Worm (Caenorhabditis elegans): ENCODE data around the gene Y57G11C.14.

Gene Y57G11C.14

DNA sequence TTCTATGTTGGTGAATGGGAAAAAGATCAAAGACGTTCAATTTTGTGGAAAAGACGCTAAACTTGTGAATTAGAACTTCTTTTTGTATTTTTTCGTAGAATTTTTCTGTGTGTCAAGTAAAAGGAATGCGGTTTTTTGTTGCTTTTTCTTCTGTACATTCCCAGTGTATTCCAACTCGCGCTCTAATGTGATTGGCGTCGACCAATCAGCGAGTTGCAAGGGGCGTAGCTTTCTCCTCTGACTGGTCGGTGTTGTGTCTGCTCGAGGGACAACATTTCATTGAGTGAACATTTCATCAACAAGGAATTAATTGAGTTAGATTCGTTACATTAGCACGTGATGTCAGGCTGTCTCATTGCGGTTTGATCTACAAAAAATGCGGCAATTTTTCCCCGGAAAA lies 1.8 kb downstream of the Y57G11C.14 start:
- TF ChIP-seq dao-5 (tag; optimal IDR thresholded peaks at IDR 0.05) (no peak), W03F9.2 (tag; optimal IDR thresholded peaks at IDR 0.05) (no peak), him-1 (tag; optimal IDR thresholded peaks at IDR 0.05) (no peak)

- TF ChIP-seq dao-5 (tag; optimal IDR thresholded peaks at IDR 0.05) (no peak), W03F9.2 (tag; optimal IDR thresholded peaks at IDR 0.05) (no peak), him-1 (tag; optimal IDR thresholded peaks at IDR 0.05) (no peak)
Measured at ce11 chrIV:14802316-14802715, 3.2 kb downstream of the Y57G11C.14 start, which contains the start of gene Y57G11C.1142. Gene Y57G11C.1142 (plus strand): TSS chrIV:14802616.

- no peak for TF ChIP-seq him-1 (tag; optimal IDR thresholded peaks at IDR 0.05)
- no peak for TF ChIP-seq dao-5 (tag; optimal IDR thresholded peaks at IDR 0.05)
Measured at ce11 chrIV:14806903-14807302, 7.8 kb downstream of the Y57G11C.14 start, which contains the start of gene oig-5. Gene oig-5 (plus strand): TSS chrIV:14807203.

DNA sequence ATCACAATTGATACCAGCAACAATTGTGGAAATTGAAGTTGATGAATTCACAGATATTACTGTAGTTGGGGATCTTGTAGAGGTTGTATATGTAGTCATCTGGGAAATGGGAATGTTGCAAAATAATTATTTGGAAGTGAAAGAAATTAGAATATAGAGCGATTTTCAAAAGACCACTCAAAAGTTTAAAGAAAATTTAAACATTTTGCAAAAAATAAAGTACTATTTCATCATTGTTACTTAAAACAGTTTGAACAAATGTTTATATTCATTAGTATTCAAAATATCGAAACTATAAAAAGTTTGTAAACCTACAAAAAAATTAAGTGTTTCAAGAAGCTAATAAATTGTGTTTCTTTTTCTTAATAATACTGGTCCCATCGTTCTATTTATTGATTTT lies 17.2 kb downstream of the Y57G11C.14 start, which contains the start of gene Y57G11C.46:
Gene Y57G11C.46, minus strand, starts transcription at position 101 of the 400 bp plus-strand sequence.
- no peak for TF ChIP-seq W03F9.2 (tag; optimal IDR thresholded peaks at IDR 0.05)
- no peak for TF ChIP-seq dao-5 (tag; optimal IDR thresholded peaks at IDR 0.05)
- TF ChIP-seq him-1 (tag; optimal IDR thresholded peaks at IDR 0.05): no peak

DNA sequence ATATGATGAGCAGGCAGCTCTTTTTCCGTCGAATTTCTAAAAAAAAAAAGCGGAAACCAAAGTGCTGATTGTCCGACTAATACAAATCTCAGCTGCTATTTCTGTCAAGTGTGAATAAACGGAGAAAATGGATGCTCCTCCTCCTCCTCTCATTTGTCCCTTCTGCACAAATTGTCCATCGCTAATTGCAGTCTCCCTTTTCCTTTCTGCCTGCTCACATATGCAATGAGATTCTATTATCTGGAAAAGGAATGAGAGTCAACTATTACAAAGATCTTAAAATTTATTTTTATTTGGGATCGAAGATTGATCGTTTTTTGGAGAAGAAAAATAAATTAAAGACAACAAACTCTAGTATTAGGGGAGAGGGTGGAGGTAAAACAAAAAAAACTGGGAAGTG lies 23.2 kb downstream of the Y57G11C.14 start:
- TF ChIP-seq dao-5 (tag; optimal IDR thresholded peaks at IDR 0.05) (peak; percentile 35), W03F9.2 (tag; optimal IDR thresholded peaks at IDR 0.05) (no peak), him-1 (tag; optimal IDR thresholded peaks at IDR 0.05) (no peak)

DNA sequence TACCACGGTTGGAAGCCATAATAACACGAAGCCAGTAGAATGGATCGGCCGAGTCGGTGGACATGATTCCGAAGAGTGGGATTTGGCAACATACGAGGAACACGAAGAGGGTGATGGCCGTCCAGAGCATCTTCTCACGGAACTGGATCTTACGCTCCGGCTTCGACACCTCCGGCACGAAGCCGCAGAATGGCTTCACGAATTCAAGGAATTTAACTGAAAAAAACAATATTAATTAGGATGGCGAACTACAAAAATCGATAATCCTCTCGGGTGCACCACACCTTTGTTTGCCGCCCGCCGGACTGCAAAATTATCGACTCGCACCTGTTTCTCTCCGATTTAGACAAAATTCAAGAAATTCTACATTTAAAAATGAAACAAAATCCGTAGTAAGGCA lies 25.1 kb downstream of the Y57G11C.14 start:
- TF ChIP-seq him-1 (tag; optimal IDR thresholded peaks at IDR 0.05): no peak
- TF ChIP-seq dao-5 (tag; optimal IDR thresholded peaks at IDR 0.05): no peak
- TF ChIP-seq W03F9.2 (tag; optimal IDR thresholded peaks at IDR 0.05): no peak

DNA sequence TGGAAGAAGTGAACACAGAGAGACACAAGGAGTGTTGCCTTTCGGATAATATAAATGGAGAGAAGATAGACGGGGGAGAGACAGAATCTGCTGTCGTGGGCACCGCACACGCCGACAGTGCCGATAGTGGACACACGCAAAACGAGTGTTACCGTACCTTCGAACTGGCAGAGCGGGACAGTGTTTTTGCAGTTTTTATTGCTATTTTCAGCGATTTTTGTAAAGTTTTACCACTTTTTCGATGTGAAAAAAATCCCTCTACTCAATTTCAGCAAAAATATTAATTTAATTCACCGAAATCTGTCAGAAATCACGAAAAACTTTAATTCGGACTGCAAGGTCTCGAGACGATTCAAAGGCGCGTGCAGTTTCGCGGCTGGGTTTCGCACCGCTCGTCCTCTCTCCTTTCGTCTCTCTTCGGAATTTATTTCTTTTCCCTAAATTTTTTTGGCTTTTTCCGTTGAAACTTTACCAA lies 25.8 kb downstream of the Y57G11C.14 start, which contains the start of gene sec-61.A:
Gene sec-61.A, minus strand, starts transcription at position 387 of the 475 bp plus-strand sequence.
- TF ChIP-seq dao-5 (tag; optimal IDR thresholded peaks at IDR 0.05): no peak
- peak; percentile 32 for TF ChIP-seq him-1 (tag; optimal IDR thresholded peaks at IDR 0.05)
- peak; percentile 42 for TF ChIP-seq W03F9.2 (tag; optimal IDR thresholded peaks at IDR 0.05)

- no peak for TF ChIP-seq dao-5 (tag; optimal IDR thresholded peaks at IDR 0.05)
- TF ChIP-seq him-1 (tag; optimal IDR thresholded peaks at IDR 0.05): no peak
- no peak for TF ChIP-seq W03F9.2 (tag; optimal IDR thresholded peaks at IDR 0.05)
Measured at ce11 chrIV:14825379-14825778, 26.3 kb downstream of the Y57G11C.14 start, which contains the start of gene rps-18. Gene rps-18 (plus strand): TSS chrIV:14825679.

ce11 chrIV:14826151-14826757 lies 27.1 kb downstream of the Y57G11C.14 start:
- no peak for TF ChIP-seq W03F9.2 (tag; optimal IDR thresholded peaks at IDR 0.05)
- no peak for TF ChIP-seq him-1 (tag; optimal IDR thresholded peaks at IDR 0.05)
- TF ChIP-seq dao-5 (tag; optimal IDR thresholded peaks at IDR 0.05): no peak

- TF ChIP-seq him-1 (tag; optimal IDR thresholded peaks at IDR 0.05): no peak
- TF ChIP-seq dao-5 (tag; optimal IDR thresholded peaks at IDR 0.05): no peak
- TF ChIP-seq W03F9.2 (tag; optimal IDR thresholded peaks at IDR 0.05): no peak
Measured at ce11 chrIV:14828218-14828617, 29.1 kb downstream of the Y57G11C.14 start.

- TF ChIP-seq dao-5 (tag; optimal IDR thresholded peaks at IDR 0.05) (no peak), W03F9.2 (tag; optimal IDR thresholded peaks at IDR 0.05) (no peak), him-1 (tag; optimal IDR thresholded peaks at IDR 0.05) (no peak)
Measured at ce11 chrIV:14829026-14829425, 29.9 kb downstream of the Y57G11C.14 start, which contains the start of gene hhat-2. Gene hhat-2 (minus strand): TSS chrIV:14829126.

- TF ChIP-seq dao-5 (tag; optimal IDR thresholded peaks at IDR 0.05): no peak
- TF ChIP-seq W03F9.2 (tag; optimal IDR thresholded peaks at IDR 0.05): no peak
- TF ChIP-seq him-1 (tag; optimal IDR thresholded peaks at IDR 0.05): no peak
Measured at ce11 chrIV:14833537-14833936, 34.4 kb downstream of the Y57G11C.14 start.

- TF ChIP-seq dao-5 (tag; optimal IDR thresholded peaks at IDR 0.05): no peak
- TF ChIP-seq him-1 (tag; optimal IDR thresholded peaks at IDR 0.05): no peak
- TF ChIP-seq W03F9.2 (tag; optimal IDR thresholded peaks at IDR 0.05): no peak
Measured at ce11 chrIV:14836885-14837284, 37.8 kb downstream of the Y57G11C.14 start, which contains the start of gene Y57G11C.22. Gene Y57G11C.22 (plus strand): TSS chrIV:14837211.

DNA sequence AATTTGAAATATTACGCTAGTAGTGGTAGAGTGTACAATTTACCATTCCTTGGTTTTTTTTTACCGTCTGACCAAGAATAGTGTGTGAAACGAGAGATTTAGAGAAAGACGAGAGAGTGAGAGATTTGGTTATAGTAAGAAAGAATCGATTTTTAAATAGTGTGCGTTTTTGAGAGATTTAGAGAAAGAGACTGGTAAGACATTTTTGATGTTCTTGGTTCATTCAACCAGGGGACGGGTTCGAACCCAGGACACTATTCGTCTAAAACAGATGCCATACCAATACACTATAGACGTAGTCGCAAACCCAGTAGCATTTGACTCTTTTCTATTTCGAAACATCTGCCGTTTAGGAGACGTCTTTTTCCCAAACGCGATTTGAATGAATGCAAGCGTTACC lies 39.0 kb downstream of the Y57G11C.14 start:
- TF ChIP-seq W03F9.2 (tag; optimal IDR thresholded peaks at IDR 0.05): no peak
- TF ChIP-seq dao-5 (tag; optimal IDR thresholded peaks at IDR 0.05): peak; percentile 76
- peak; percentile 72 for TF ChIP-seq him-1 (tag; optimal IDR thresholded peaks at IDR 0.05)

All from whole organism, L4/young adult.